Fruit fly (Drosophila melanogaster) Kc167 (cell line): ENCODE data around the gene CG14930.

ENCODE experiments used
- Myc ChIP-seq: fragments of >200 bp; optimal IDR thresholded peaks from 2 replicates; lab custom pipeline; 2017; ENCODE audit warnings: missing external identifiers
- Sin3A ChIP-seq: fragments of >200 bp; optimal IDR thresholded peaks from 2 replicates; lab custom pipeline; 2018; ENCODE audit warnings: missing external identifiers
- h ChIP-seq: fragments of >200 bp; optimal IDR thresholded peaks from 3 replicates; lab custom pipeline; 2018; ENCODE audit warnings: missing external identifiers
- insv ChIP-seq: fragments of >200 bp; optimal IDR thresholded peaks from 3 replicates; lab custom pipeline; 2018; ENCODE audit warnings: missing external identifiers
- psq ChIP-seq: fragments of >200 bp; optimal IDR thresholded peaks from 2 replicates; lab custom pipeline; 2017; ENCODE audit warnings: missing external identifiers
- ttk ChIP-seq: sonication (Bioruptor generic); optimal IDR thresholded peaks from 2 replicates; lab custom pipeline; 2017; ENCODE audit warnings: missing external identifiers

CG14930 gene

dm6 chr2L:11521185-11521584, at the start of gene CG14930:
Gene CG14930 (minus strand): TSS chr2L:11521285.
- TF ChIP-seq Myc (lab: Kevin White, UChicago) (no peak), psq (lab: Kevin White, UChicago) (no peak), Sin3A (lab: Kevin White, UChicago) (no peak), ttk (lab: Kevin White, UChicago) (no peak), h (lab: Kevin White, UChicago) (no peak), insv (lab: Kevin White, UChicago) (no peak)

dm6 chr2L:11553825-11554224, 32.7 kb upstream of the CG14930 start:
- no peak for TF ChIP-seq Sin3A (lab: Kevin White, UChicago)
- TF ChIP-seq Myc (lab: Kevin White, UChicago), result no peak
- TF ChIP-seq h (lab: Kevin White, UChicago), result no peak
- TF ChIP-seq insv (lab: Kevin White, UChicago), result no peak
- no peak for TF ChIP-seq ttk (lab: Kevin White, UChicago)

- TF ChIP-seq Myc (lab: Kevin White, UChicago) (no peak), ttk (lab: Kevin White, UChicago) (no peak), h (lab: Kevin White, UChicago) (no peak), insv (lab: Kevin White, UChicago) (no peak), psq (lab: Kevin White, UChicago) (no peak), Sin3A (lab: Kevin White, UChicago) (no peak)
Measured at dm6 chr2L:11535845-11536244, 14.8 kb upstream of the CG14930 start, which contains the start of gene CG43438. Gene CG43438 (plus strand): TSS chr2L:11536145.

dm6 chr2L:11531520-11531919, 10.4 kb upstream of the CG14930 start, which contains the start of gene CG34162:
Gene CG34162 (plus strand): TSS chr2L:11531820.
- TF ChIP-seq Sin3A (lab: Kevin White, UChicago), result no peak
- TF ChIP-seq Myc (lab: Kevin White, UChicago), result no peak

dm6 chr2L:11530952-11531351, 9.9 kb upstream of the CG14930 start, which contains the start of gene CG31706:
Gene CG31706 (minus strand): TSS chr2L:11531052.
- TF ChIP-seq insv (lab: Kevin White, UChicago) (no peak), Sin3A (lab: Kevin White, UChicago) (no peak), psq (lab: Kevin White, UChicago) (no peak), ttk (lab: Kevin White, UChicago) (no peak), h (lab: Kevin White, UChicago) (no peak), Myc (lab: Kevin White, UChicago) (no peak)

dm6 chr2L:11528129-11528589, 7.1 kb upstream of the CG14930 start, which contains the start of gene CG31705:
Gene CG31705 (minus strand): TSS chr2L:11528205.
- no peak for TF ChIP-seq ttk (lab: Kevin White, UChicago)
- no peak for TF ChIP-seq Myc (lab: Kevin White, UChicago)
- no peak for TF ChIP-seq insv (lab: Kevin White, UChicago)

dm6 chr2L:11522676-11523075, 1.6 kb upstream of the CG14930 start, which contains the start of gene CG43153:
Gene CG43153 (minus strand): TSS chr2L:11522776.
- TF ChIP-seq psq (lab: Kevin White, UChicago) (no peak), Myc (lab: Kevin White, UChicago) (no peak), insv (lab: Kevin White, UChicago) (no peak), ttk (lab: Kevin White, UChicago) (no peak), h (lab: Kevin White, UChicago) (no peak), Sin3A (lab: Kevin White, UChicago) (no peak)

- TF ChIP-seq insv (lab: Kevin White, UChicago) (no peak), h (lab: Kevin White, UChicago) (no peak), Sin3A (lab: Kevin White, UChicago) (no peak)
Measured at dm6 chr2L:11519532-11519931, 1.6 kb downstream of the CG14930 start, which contains the start of gene CG14929. Gene CG14929 (plus strand): TSS chr2L:11519832.

dm6 chr2L:11516526-11517441, 4.3 kb downstream of the CG14930 start, which contains the start of the genes Dlg5 and CG4970:
Gene Dlg5 (minus strand): TSS chr2L:11517081.
Gene CG4970 (plus strand): TSS chr2L:11517391.
- TF ChIP-seq psq (lab: Kevin White, UChicago) (no peak), ttk (lab: Kevin White, UChicago) (no peak), Myc (lab: Kevin White, UChicago) (no peak), h (lab: Kevin White, UChicago) (no peak), Sin3A (lab: Kevin White, UChicago) (no peak), insv (lab: Kevin White, UChicago) (no peak)

- TF ChIP-seq h (lab: Kevin White, UChicago) (no peak), insv (lab: Kevin White, UChicago) (no peak), Myc (lab: Kevin White, UChicago) (no peak), ttk (lab: Kevin White, UChicago) (no peak), psq (lab: Kevin White, UChicago) (no peak), Sin3A (lab: Kevin White, UChicago) (no peak)
Measured at dm6 chr2L:11504896-11505569, 16.1 kb downstream of the CG14930 start.

- TF ChIP-seq Myc (lab: Kevin White, UChicago) (no peak), insv (lab: Kevin White, UChicago) (no peak), psq (lab: Kevin White, UChicago) (no peak), ttk (lab: Kevin White, UChicago) (no peak), Sin3A (lab: Kevin White, UChicago) (no peak)
Measured at dm6 chr2L:11502698-11503097, 18.4 kb downstream of the CG14930 start.
